Worm (Caenorhabditis elegans): ENCODE results near the gene T04C4.3.

DNA sequence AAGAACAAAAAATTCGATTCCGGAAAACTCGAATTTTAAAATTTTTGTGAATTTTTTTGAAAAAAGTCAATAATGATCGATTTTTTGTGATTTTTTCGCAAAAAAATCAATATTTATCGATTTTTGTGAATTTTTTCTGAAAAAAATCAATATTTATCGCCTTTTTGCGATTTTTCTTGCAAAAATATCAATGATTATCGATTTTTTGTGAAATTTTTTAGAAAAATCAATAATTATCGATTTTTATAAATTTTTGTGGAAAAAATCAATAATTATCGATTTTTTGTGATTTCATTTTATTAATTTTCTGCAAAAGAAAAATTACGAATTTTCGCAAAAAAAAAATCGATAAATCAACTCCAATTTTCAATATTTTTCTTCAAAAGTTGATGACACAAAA is 19.3 kb upstream of the T04C4.3 start:
- TF ChIP-seq M03D4.4 (tag; optimal IDR thresholded peaks at IDR 0.05) (no peak), unc-120 (tag; optimal IDR thresholded peaks at IDR 0.05; ENCODE audit: poor library complexity, severe bottlenecking) (no peak), nhr-12 (tag; optimal IDR thresholded peaks at IDR 0.05) (no peak), nhr-237 (tag; optimal IDR thresholded peaks at IDR 0.05) (no peak)

Measured in whole organism, mixed stage, embryonic.